Fruit fly (Drosophila melanogaster): ENCODE results near the gene CG3982.

CG3982 gene

dm6 chr3L:9446731-9447238 lies 29.6 kb upstream of the CG3982 start, which contains the start of gene CG3529 (continued):
- TF ChIP-seq sim (GFP tag; IDR thresholded peaks at IDR 0.05) (no peak), CG7357 (GFP tag; IDR thresholded peaks at IDR 0.05) (no peak), crc (GFP tag; optimal IDR thresholded peaks at IDR 0.05) (no peak), br (optimal IDR thresholded peaks at IDR 0.05) (no peak), CG7556 (GFP tag; optimal IDR thresholded peaks at IDR 0.05) (no peak), CG2678 (tag; optimal IDR thresholded peaks at IDR 0.05) (peak; percentile 23), fd102C (GFP tag; optimal IDR thresholded peaks at IDR 0.05) (no peak), ATbp (GFP tag; optimal IDR thresholded peaks at IDR 0.05) (peak; percentile 34), CG13424 (tag; optimal IDR thresholded peaks at IDR 0.05) (peak; percentile 47), Mes4 (GFP tag; optimal IDR thresholded peaks at IDR 0.05) (no peak), nerfin-2 (GFP tag; IDR thresholded peaks at IDR 0.05; ENCODE audit: partially characterized antibody) (0 out of 2 replicates have a peak, but pooled peaks have one; percentile 26), pho (GFP tag; optimal IDR thresholded peaks at IDR 0.05) (no peak), chn (GFP tag; optimal IDR thresholded peaks at IDR 0.05) (peak; percentile 79), CG1233 (GFP tag; optimal IDR thresholded peaks at IDR 0.05) (no peak), CG4617 (GFP tag; optimal IDR thresholded peaks at IDR 0.05; ENCODE audit: borderline replicate concordance) (peak; percentile 84), CG12155 (GFP tag; optimal IDR thresholded peaks at IDR 0.05) (no peak), knrl (GFP tag; IDR thresholded peaks at IDR 0.05; ENCODE audit: partially characterized antibody) (no peak), CG33213 (GFP tag; optimal IDR thresholded peaks at IDR 0.05) (peak; percentile 42), CG31365 (tag; optimal IDR thresholded peaks at IDR 0.05) (no peak), CG2116 (GFP tag; optimal IDR thresholded peaks at IDR 0.05) (peak; percentile 53), fru (optimal IDR thresholded peaks at IDR 0.05) (no peak), CG3407 (GFP tag; optimal IDR thresholded peaks at IDR 0.05) (no peak), CG10654 (GFP tag; optimal IDR thresholded peaks at IDR 0.05) (no peak), Asciz (GFP tag; optimal IDR thresholded peaks at IDR 0.05) (peak; percentile 37), z (GFP tag; IDR thresholded peaks at IDR 0.05) (no peak), CG17568 (GFP tag; optimal IDR thresholded peaks at IDR 0.05) (peak; percentile 14), CG14965 (GFP tag; optimal IDR thresholded peaks at IDR 0.05; ENCODE audit: borderline replicate concordance) (no peak), tll (GFP tag; optimal IDR thresholded peaks at IDR 0.05) (no peak), CG13624 (GFP tag; optimal IDR thresholded peaks at IDR 0.05) (peak; percentile 32), odd (GFP tag; optimal IDR thresholded peaks at IDR 0.05) (peak; percentile 18), CG1529 (GFP tag; optimal IDR thresholded peaks at IDR 0.05) (no peak), HLH54F (GFP tag; optimal IDR thresholded peaks at IDR 0.05) (peak; percentile 5), repo (GFP tag; optimal IDR thresholded peaks at IDR 0.05) (peak; percentile 25), Ets65A (GFP tag) (peak; percentile 62), caup (GFP tag; optimal IDR thresholded peaks at IDR 0.05; ENCODE audit: severe bottlenecking) (peak; percentile 53), toy (GFP tag; IDR thresholded peaks at IDR 0.05) (no peak)

DNA sequence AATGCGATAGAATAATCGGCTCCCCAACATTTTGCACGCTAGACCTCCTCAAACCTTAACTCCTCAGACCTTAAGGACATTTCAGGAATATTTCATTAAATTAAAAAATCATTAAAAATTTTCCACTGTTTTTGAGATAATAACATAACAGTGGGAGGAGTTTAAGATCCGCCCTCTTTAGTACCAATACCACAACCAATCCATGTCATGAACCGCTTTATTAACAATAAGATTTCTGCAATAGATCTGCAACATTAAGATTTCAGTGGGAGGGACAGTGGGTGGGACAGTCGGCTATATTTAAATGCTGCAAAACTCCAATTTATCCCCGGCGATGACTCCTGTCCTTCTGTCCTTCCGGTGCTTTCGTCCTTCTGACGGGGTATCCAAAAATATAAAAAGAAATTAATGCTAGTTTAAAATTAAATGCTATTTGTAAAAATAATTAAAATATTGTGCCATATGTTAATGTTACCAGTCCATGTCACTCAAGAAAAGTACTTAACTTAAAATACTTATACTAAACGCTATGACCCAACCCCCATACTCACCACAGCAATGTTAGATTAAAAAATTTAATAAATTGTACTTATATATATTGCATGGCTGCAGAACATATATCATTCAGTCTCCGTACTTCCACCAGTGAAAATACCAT lies 25.6 kb upstream of the CG3982 start, which contains the start of gene Srg3:
Gene Srg3, plus strand, starts transcription at position 608 of the 658 bp plus-strand sequence.
- TF ChIP-seq esg (GFP tag; conservative IDR thresholded peaks at IDR 0.05) (peak; percentile 11; the same call in 1 of the 2 replicates), CG17328 (GFP tag; IDR thresholded peaks at IDR 0.05) (no peak), MESR4 (GFP tag; optimal IDR thresholded peaks at IDR 0.05) (no peak), H2.0 (GFP tag; IDR thresholded peaks at IDR 0.05) (peak; percentile 19; the same call in 1 of the 2 replicates), trh (GFP tag; optimal IDR thresholded peaks at IDR 0.05) (no peak), slbo (GFP tag; IDR thresholded peaks at IDR 0.05) (peak; percentile 60), row (GFP tag; IDR thresholded peaks at IDR 0.05) (peak; percentile 7), Ada2b (GFP tag; IDR thresholded peaks at IDR 0.05) (no peak), bigmax (GFP tag; optimal IDR thresholded peaks at IDR 0.05) (no peak), Rfx (GFP tag; IDR thresholded peaks at IDR 0.05) (0 out of 2 replicates have a peak, but pooled peaks have one; percentile 4), CG14014 (GFP tag; IDR thresholded peaks at IDR 0.05) (0 out of 2 replicates have a peak, but pooled peaks have one; percentile 6), Oaz (GFP tag; IDR thresholded peaks at IDR 0.05) (0 out of 2 replicates have a peak, but pooled peaks have one; percentile 12), tap (tag; optimal IDR thresholded peaks at IDR 0.05) (no peak), hkb (optimal IDR thresholded peaks at IDR 0.05) (peak; percentile 53), hkb (GFP tag; IDR thresholded peaks at IDR 0.05) (0 out of 2 replicates have a peak, but pooled peaks have one; percentile 6), crc (GFP tag; optimal IDR thresholded peaks at IDR 0.05) (no peak), CTCF (GFP tag; optimal IDR thresholded peaks at IDR 0.05) (peak; percentile 1), C15 (GFP tag; IDR thresholded peaks at IDR 0.05) (no peak)

Data from whole organism, embryonic.